Worm (Caenorhabditis elegans) whole organism, early embryonic: ENCODE measurements around the gene T17A3.12.

Experiments used
- aly-1 ChIP-seq: sonication (generic microtip); optimal IDR thresholded peaks from 2 replicates; lab custom pipeline; 2016; ENCODE audit warnings: missing genetic modification characterization, missing compliant biosample characterization
- ama-1 ChIP-seq: fragments of 150-350 bp; optimal IDR thresholded peaks from 2 replicates; lab custom pipeline; 2014
- scrt-1 ChIP-seq: fragments of 200-800 bp; sonication (Bioruptor generic); IDR thresholded peaks from 2 replicates; pipeline ENCODE4 v1.3.6; 2022; ENCODE audit warnings: missing genetic modification characterization, missing compliant biosample characterization

DNA sequence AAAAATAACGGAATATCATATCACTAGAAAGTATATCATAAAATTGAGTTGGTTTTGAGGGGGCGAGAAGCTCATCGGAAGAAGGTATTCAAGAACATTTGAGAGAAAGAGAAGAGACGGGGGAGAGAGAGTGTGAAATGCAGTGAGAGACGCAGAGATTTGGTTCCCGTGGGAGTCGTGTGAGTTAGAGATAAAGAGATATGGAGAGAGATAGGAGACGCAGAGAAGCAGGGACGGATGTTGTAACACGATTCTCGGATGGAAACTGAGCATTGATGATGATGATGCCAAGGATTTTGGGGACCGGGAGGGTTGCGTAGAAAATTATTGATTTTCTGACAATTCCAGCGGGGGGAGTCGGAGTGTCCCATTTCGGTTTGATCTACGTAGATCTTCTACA, 48.8 kb downstream of the T17A3.12 start:
- TF ChIP-seq ama-1 (lab: Kevin White, UChicago) (no peak), scrt-1 (GFP tag; lab: Robert Waterston, UW) (no peak), aly-1 (no peak)
